Fruit fly (Drosophila melanogaster): ENCODE measurements around the gene CG43346.

Gene CG43346

dm6 chr2L:21179615-21180031 lies 11.2 kb upstream of the CG43346 start, which contains the start of the genes bur and Mcm10:
Gene bur, minus strand, starts transcription at chr2L:21179683.
Gene Mcm10, plus strand, starts transcription at chr2L:21179933.
- TF ChIP-seq Blimp-1 (GFP tag; optimal IDR thresholded peaks at IDR 0.05) (no peak), Eip93F (GFP tag; optimal IDR thresholded peaks at IDR 0.05) (peak; percentile 66)

DNA sequence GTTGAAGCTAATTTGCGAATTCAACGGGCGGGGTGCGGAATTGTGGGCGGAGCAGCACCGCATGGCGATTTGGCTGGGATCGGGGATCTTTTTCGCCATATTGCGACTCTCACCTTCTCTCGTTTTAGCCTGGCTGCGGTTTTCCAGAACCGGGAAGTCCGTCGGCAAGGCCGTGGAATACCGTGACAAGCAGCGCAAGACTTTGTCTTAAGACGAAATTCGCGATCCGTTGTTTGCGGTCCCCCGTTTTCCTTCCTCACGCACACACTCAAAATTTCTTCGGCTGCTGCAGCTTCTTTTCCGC lies 10.8 kb upstream of the CG43346 start:
- TF ChIP-seq CG6163 (GFP tag; IDR thresholded peaks at IDR 0.05) (no peak), esn (GFP tag; optimal IDR thresholded peaks at IDR 0.05) (no peak), Met (GFP tag; optimal IDR thresholded peaks at IDR 0.05) (no peak), CG11294 (GFP tag; IDR thresholded peaks at IDR 0.05) (no peak), achi (GFP tag; optimal IDR thresholded peaks at IDR 0.05) (no peak), topi (GFP tag; optimal IDR thresholded peaks at IDR 0.05) (no peak), CG10669 (GFP tag; optimal IDR thresholded peaks at IDR 0.05) (no peak), CG8119 (GFP tag; IDR thresholded peaks at IDR 0.05) (no peak), Gug (GFP tag; IDR thresholded peaks at IDR 0.05) (no peak), Eip75B (GFP tag; optimal IDR thresholded peaks at IDR 0.05) (no peak), CG4318 (GFP tag; optimal IDR thresholded peaks at IDR 0.05) (no peak), CG9139 (GFP tag; optimal IDR thresholded peaks at IDR 0.05) (no peak), CG15336 (GFP tag; IDR thresholded peaks at IDR 0.05) (no peak), Sox14 (GFP tag; optimal IDR thresholded peaks at IDR 0.05) (no peak)

DNA sequence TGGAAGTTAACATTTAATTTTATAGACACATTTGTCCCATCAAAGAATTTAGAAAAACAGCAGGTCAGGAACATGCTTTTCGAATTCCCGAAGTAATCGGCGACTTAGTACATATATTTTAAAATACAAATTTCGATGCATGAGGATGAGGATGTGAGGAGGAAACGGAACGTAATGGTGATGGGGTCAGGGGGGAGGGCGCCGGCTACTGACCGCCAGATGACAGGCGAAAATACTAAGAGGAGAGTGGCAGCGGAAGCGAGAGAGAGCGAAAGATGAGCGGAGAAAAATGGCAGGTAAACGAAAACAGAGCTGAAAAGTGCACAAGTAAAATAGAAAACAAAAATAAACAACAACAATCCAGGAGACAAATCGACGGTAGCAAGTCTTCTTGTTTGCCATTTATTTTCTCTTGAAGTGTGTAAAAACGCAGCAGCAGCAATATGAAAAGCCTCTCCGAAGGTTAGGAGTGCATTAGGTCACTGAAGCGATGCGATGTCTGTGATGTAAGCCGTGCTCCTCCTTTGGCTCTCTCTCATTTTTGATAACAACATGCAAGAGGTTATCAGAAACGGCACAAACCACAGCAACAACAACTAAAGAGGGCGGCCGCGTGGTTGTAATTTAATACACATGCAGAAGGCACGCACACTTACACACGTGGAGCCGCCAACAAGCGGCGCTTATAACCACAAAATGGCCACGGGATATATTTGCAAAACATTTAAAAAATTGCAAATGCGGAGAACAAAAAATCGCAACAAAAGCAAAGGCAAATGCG lies 10.2 kb upstream of the CG43346 start:
- TF ChIP-seq svp (GFP tag) (peak; percentile 100), lz (GFP tag; optimal IDR thresholded peaks at IDR 0.05) (no peak), cyc (GFP tag; optimal IDR thresholded peaks at IDR 0.05) (no peak), achi (GFP tag; optimal IDR thresholded peaks at IDR 0.05) (no peak), vri (GFP tag; optimal IDR thresholded peaks at IDR 0.05) (peak; percentile 81), Eip78C (GFP tag) (no peak), CG3032 (tag; optimal IDR thresholded peaks at IDR 0.05) (no peak)

DNA sequence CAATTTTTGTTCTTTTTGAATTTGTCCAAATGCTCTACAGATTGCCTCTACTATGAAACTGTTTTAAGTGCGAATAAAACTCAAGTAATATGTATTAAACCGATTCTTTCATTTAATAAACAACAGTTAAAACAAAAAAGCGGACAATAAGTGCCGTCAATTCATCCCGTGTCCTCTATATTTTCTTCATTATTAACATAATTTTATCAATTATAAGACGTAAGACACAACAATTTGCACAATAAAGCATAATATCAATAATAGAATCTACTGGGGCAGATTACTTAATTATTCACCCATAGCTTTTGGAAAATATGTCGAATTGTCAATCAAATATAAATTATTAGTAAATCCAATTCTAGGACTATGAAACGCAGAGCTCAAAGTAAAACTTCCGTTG lies 4.5 kb upstream of the CG43346 start, which contains the start of gene CG31627:
TSS of gene CG31627 (plus strand) at position 301 of the 400 bp plus-strand sequence.
- no peak for TF ChIP-seq Hr38 (GFP tag; optimal IDR thresholded peaks at IDR 0.05)
- no peak for TF ChIP-seq cyc (GFP tag; optimal IDR thresholded peaks at IDR 0.05)
- no peak for TF ChIP-seq svp (GFP tag)
- TF ChIP-seq Sox14 (GFP tag; optimal IDR thresholded peaks at IDR 0.05) = no peak
- TF ChIP-seq Eip78C (GFP tag) = no peak
- no peak for TF ChIP-seq CG6854 (GFP tag; optimal IDR thresholded peaks at IDR 0.05)
- no peak for TF ChIP-seq CG32006 (GFP tag; optimal IDR thresholded peaks at IDR 0.05)
- TF ChIP-seq achi (GFP tag; optimal IDR thresholded peaks at IDR 0.05) = no peak
- no peak for TF ChIP-seq CG31627 (GFP tag; optimal IDR thresholded peaks at IDR 0.05)
- TF ChIP-seq CG34406 (GFP tag; optimal IDR thresholded peaks at IDR 0.05) = no peak
- TF ChIP-seq acj6 (GFP tag; optimal IDR thresholded peaks at IDR 0.05) = no peak
- TF ChIP-seq Hr39 (GFP tag; optimal IDR thresholded peaks at IDR 0.05) = no peak
- TF ChIP-seq fd85E (GFP tag; optimal IDR thresholded peaks at IDR 0.05) = no peak
- no peak for TF ChIP-seq Ets96B (tag; optimal IDR thresholded peaks at IDR 0.05)
- no peak for TF ChIP-seq dac (GFP tag; optimal IDR thresholded peaks at IDR 0.05)
- TF ChIP-seq Met (GFP tag; optimal IDR thresholded peaks at IDR 0.05) = no peak
- no peak for TF ChIP-seq Blimp-1 (GFP tag; optimal IDR thresholded peaks at IDR 0.05)
- no peak for TF ChIP-seq ss (GFP tag; optimal IDR thresholded peaks at IDR 0.05)
- no peak for TF ChIP-seq CG11294 (GFP tag; IDR thresholded peaks at IDR 0.05)

- TF ChIP-seq svp (GFP tag) (peak; percentile 69), CG6276 (GFP tag; optimal IDR thresholded peaks at IDR 0.05) (no peak), CG10669 (GFP tag; optimal IDR thresholded peaks at IDR 0.05) (no peak), net (GFP tag; optimal IDR thresholded peaks at IDR 0.05) (no peak), lz (GFP tag; optimal IDR thresholded peaks at IDR 0.05) (no peak), Hr4 (GFP tag; optimal IDR thresholded peaks at IDR 0.05) (no peak), Lpt (GFP tag; optimal IDR thresholded peaks at IDR 0.05) (no peak)
These were observed 1.5 kb upstream of the CG43346 start for dm6 chr2L:21169863-21170262.
